Fruit fly (Drosophila melanogaster): ENCODE data around the gene Cyp4d2.

Cyp4d2 gene

DNA sequence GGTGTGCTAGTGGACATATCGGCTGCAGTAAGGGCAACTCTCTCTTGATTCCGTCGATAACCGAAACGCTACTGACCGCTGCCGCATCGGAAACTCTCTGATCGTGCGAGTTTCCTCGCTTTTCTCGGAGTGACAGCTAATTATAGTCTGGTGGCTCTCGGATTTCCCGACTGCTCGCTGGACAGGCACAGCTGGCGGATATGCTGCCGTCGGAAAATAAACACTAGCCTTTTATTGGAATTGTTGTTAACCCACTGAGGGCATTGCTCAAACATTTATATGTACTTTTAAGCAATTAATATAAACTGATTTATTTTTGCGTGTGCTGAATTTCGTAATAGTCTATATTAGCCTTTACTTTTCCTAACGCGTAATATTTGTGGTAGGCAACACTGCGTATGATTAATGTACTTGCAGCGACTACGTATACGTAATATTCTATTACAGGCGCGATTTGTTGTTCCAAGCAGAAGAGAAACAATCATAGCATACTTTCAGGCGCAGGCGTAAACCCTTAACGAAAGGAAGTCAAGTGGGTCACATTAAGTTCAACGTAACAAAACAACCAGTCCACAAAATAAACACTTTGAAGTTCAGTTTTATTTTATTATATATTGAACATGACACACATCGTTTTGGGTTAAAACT, 38.1 kb downstream of the Cyp4d2 start, which contains the start of gene SmydA-8:
Gene SmydA-8 (minus strand): TSS at position 51 of the 648 bp plus-strand sequence.
- TF ChIP-seq CG7045 (GFP tag; optimal IDR thresholded peaks at IDR 0.05) (no peak), bab1 (GFP tag; optimal IDR thresholded peaks at IDR 0.05) (peak; percentile 31), kay (GFP tag; ENCODE audit: borderline replicate concordance) (peak; percentile 45), pad (GFP tag; optimal IDR thresholded peaks at IDR 0.05) (no peak)

DNA sequence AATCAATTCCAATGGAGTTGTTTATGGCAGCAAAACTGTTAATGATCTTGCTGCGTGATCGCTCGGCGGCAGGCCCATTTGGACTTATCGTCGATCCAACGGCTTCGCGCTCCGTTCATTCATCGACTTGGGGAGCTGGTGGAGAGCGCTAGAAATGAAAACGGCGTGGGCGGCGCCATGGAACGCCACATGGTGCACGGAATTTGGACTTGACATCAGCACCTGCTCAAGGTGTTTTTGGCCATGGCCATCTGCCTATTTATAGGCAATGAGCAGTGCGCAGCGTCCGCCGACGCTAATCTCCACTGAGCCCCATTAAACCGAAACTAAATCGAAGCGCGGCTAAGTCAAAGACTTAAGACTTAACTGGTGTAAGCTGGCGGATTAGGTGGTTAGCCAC, 42.6 kb downstream of the Cyp4d2 start:
- TF ChIP-seq ovo (GFP tag; optimal IDR thresholded peaks at IDR 0.05) (no peak), bab1 (GFP tag; optimal IDR thresholded peaks at IDR 0.05) (no peak), CG5204 (GFP tag; optimal IDR thresholded peaks at IDR 0.05) (no peak), Clk (GFP tag; optimal IDR thresholded peaks at IDR 0.05) (no peak)

DNA sequence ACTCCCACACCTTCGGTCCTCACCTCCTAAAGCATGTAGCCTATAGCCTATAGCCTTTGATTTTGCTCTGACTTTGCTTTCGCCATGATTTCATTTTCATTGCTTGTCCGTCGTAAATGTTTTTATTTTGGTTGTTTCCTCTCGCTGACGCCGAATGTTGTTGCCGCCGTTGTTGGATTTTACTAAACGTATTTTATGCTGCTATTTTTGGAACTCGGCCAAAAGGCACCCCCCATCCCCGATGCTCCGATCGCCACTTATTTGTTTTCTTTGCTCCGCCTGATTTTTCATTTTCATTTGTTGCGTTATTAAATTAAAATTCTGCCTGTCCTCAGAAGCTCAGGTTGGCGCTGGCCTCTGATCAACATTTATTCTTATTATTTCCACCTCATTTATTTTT, 43.4 kb downstream of the Cyp4d2 start:
- TF ChIP-seq pad (GFP tag; optimal IDR thresholded peaks at IDR 0.05) (no peak), CG12768 (GFP tag; optimal IDR thresholded peaks at IDR 0.05) (no peak), CG1620 (GFP tag; optimal IDR thresholded peaks at IDR 0.05) (no peak), CG11617 (GFP tag; optimal IDR thresholded peaks at IDR 0.05) (no peak), CG33017 (tag; optimal IDR thresholded peaks at IDR 0.05) (no peak), CG7101 (tag; optimal IDR thresholded peaks at IDR 0.05) (no peak), Hr96 (GFP tag; optimal IDR thresholded peaks at IDR 0.05) (no peak), cic (GFP tag; optimal IDR thresholded peaks at IDR 0.05) (no peak), Crg-1 (GFP tag; optimal IDR thresholded peaks at IDR 0.05) (no peak), Mnt (GFP tag; optimal IDR thresholded peaks at IDR 0.05) (no peak), tj (GFP tag; optimal IDR thresholded peaks at IDR 0.05) (no peak), cnc (optimal IDR thresholded peaks at IDR 0.05) (no peak)

DNA sequence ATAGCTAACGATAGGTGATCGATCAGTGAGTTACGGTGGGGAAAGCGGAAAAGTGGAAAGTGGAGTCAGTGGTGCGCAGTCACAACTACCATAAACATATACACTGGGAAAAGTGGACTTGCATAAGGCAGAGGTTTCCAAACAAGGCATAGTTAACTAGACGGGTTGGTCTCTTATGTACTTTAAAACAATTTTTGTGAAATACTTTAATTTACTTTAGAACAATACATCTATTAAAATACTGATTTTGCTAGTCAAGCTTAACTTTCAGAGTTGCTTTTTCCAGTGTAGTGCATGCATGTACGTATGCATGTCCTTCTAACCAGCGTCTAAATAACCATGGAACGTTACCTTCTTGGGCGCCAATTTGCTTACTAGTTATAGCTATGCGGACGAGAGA, 44.1 kb downstream of the Cyp4d2 start:
- TF ChIP-seq CG1620 (GFP tag; optimal IDR thresholded peaks at IDR 0.05) (no peak), ovo (GFP tag; optimal IDR thresholded peaks at IDR 0.05) (no peak), kay (GFP tag; ENCODE audit: borderline replicate concordance) (no peak), pad (GFP tag; optimal IDR thresholded peaks at IDR 0.05) (no peak), cic (GFP tag; optimal IDR thresholded peaks at IDR 0.05) (no peak), Hr96 (GFP tag; optimal IDR thresholded peaks at IDR 0.05) (no peak), Clk (GFP tag; optimal IDR thresholded peaks at IDR 0.05) (no peak), cnc (optimal IDR thresholded peaks at IDR 0.05) (no peak), bab1 (GFP tag; optimal IDR thresholded peaks at IDR 0.05) (no peak), CG14711 (tag; optimal IDR thresholded peaks at IDR 0.05) (no peak)

DNA sequence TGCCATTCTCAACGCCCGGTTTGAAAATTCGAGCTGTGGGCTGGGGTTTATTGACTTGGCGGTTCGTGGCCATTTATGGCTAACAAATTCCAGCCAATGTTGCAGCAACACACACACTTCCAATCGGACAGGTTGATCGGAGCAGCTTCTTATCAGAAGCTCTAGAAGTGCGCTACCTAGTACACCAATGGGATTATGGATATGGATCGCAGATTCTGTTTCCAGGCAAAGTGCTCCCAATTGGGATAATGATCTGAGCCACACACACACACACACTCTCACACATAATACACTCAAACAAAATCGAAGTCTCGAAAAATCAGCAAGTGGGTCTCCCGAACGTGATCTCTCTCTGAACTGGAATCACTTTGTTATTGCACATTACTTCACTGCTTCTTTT, 45.8 kb downstream of the Cyp4d2 start:
- TF ChIP-seq ovo (GFP tag; optimal IDR thresholded peaks at IDR 0.05), result no peak
- TF ChIP-seq CG7045 (GFP tag; optimal IDR thresholded peaks at IDR 0.05), result no peak
- no peak for TF ChIP-seq CG7101 (tag; optimal IDR thresholded peaks at IDR 0.05)
- no peak for TF ChIP-seq Crg-1 (GFP tag; optimal IDR thresholded peaks at IDR 0.05)
- no peak for TF ChIP-seq CG1620 (GFP tag; optimal IDR thresholded peaks at IDR 0.05)

DNA sequence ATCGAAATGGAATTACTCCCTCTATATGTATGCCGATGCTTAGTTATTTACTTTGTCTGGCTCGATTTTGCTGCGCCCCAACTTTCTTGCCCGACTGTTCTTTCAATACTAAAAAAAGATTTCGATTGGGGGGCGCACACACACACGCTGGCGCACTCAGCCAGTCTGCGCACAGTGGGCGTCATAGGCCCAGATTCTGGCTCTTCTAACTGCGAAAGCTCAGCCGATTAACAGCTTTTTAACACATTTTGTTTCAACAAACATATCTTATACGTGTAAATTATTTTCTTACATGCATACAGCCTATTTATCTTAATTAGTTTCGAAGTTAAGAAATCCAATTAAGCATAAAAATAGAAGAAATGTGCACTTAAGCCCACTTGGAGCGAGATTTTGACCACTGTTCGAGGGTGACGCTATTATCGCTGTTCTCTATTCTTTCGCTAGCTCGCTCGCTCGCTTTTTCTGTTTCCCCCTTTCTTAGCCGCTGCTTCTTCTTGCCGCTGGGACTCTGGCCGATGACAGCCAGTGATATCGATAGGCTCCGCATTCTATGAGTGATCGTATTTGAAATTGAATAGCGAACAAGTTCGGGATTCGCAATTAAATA, 46.5 kb downstream of the Cyp4d2 start, which contains the start of gene Vinc:
Gene Vinc (minus strand): TSS at position 387 of the 610 bp plus-strand sequence.
- TF ChIP-seq CG14711 (tag; optimal IDR thresholded peaks at IDR 0.05) (peak; percentile 89), CG12768 (GFP tag; optimal IDR thresholded peaks at IDR 0.05) (peak; percentile 89), CG33017 (tag; optimal IDR thresholded peaks at IDR 0.05) (peak; percentile 74), toe (GFP tag; optimal IDR thresholded peaks at IDR 0.05) (peak; percentile 90), ovo (GFP tag; optimal IDR thresholded peaks at IDR 0.05) (peak; percentile 41), Crg-1 (GFP tag; optimal IDR thresholded peaks at IDR 0.05) (peak; percentile 74), CG7101 (tag; optimal IDR thresholded peaks at IDR 0.05) (peak; percentile 92), pad (GFP tag; optimal IDR thresholded peaks at IDR 0.05) (peak; percentile 92), Mnt (GFP tag; optimal IDR thresholded peaks at IDR 0.05) (peak; percentile 87), cic (GFP tag; optimal IDR thresholded peaks at IDR 0.05) (peak; percentile 82), Clk (GFP tag; optimal IDR thresholded peaks at IDR 0.05) (peak; percentile 81), CG5204 (GFP tag; optimal IDR thresholded peaks at IDR 0.05) (no peak), CG11617 (GFP tag; optimal IDR thresholded peaks at IDR 0.05) (peak; percentile 91), Hr96 (GFP tag; optimal IDR thresholded peaks at IDR 0.05) (peak; percentile 96), bab1 (GFP tag; optimal IDR thresholded peaks at IDR 0.05) (peak; percentile 97), CG1620 (GFP tag; optimal IDR thresholded peaks at IDR 0.05) (peak; percentile 96), kay (GFP tag; ENCODE audit: borderline replicate concordance) (no peak), tj (GFP tag; optimal IDR thresholded peaks at IDR 0.05) (peak; percentile 86), CG7045 (GFP tag; optimal IDR thresholded peaks at IDR 0.05) (peak; percentile 84), cnc (optimal IDR thresholded peaks at IDR 0.05) (no peak)

DNA sequence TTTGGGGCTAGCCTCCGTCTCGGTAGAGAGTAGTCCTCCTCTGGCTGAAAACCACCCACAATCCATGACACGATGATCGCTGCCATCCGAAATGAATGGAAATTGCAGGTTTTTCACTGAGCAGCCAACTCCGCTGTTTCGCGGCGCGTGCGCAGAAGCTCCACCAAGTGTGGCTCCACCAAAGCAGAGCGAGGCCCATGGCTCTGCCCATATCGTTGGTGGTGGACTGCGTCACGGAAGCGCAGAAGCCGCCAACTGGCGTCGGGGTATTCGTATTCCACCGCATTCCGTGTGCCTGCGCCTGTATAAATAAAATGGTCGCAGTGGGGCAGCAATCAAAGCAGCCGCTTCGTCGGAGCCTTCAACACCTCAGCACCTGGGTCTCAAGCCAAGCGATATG, 47.6 kb downstream of the Cyp4d2 start, which contains the start of gene CG14052:
Gene CG14052 (plus strand): TSS at position 301 of the 400 bp plus-strand sequence.
- no peak for TF ChIP-seq CG14711 (tag; optimal IDR thresholded peaks at IDR 0.05)
- TF ChIP-seq cic (GFP tag; optimal IDR thresholded peaks at IDR 0.05), result no peak
- TF ChIP-seq toe (GFP tag; optimal IDR thresholded peaks at IDR 0.05), result no peak
- no peak for TF ChIP-seq CG7045 (GFP tag; optimal IDR thresholded peaks at IDR 0.05)
- TF ChIP-seq tj (GFP tag; optimal IDR thresholded peaks at IDR 0.05), result no peak
- no peak for TF ChIP-seq CG1620 (GFP tag; optimal IDR thresholded peaks at IDR 0.05)
- no peak for TF ChIP-seq ovo (GFP tag; optimal IDR thresholded peaks at IDR 0.05)
- TF ChIP-seq CG12768 (GFP tag; optimal IDR thresholded peaks at IDR 0.05), result no peak

Measured in whole organism, adult.